Worm (Caenorhabditis elegans) whole organism, L4 larva: ENCODE data around the gene Y54G11A.14.
"Not testable (repeated sequence)": the region's sequence is repeated elsewhere in the genome, so short reads cannot be mapped to it uniquely, and the experiment has no call there.

Experiments used
- ZK337.2 ChIP-seq: fragments of 200-800 bp; sonication (Bioruptor generic); IDR thresholded peaks from 2 replicates; pipeline ENCODE4 v1.3.6; 2022; ENCODE audit warnings: missing genetic modification reagents, missing genetic modification characterization, missing compliant biosample characterization
- ZK546.5 ChIP-seq, 2 experiments: sonication (generic microtip); optimal IDR thresholded peaks; 2 replicates each; lab custom pipeline; 2017; ENCODE audit warnings: missing biosample characterization in 2 of 2, missing genetic modification characterization in 2 of 2
- aly-2 ChIP-seq: sonication (generic microtip); optimal IDR thresholded peaks from 2 replicates; lab custom pipeline; 2018; ENCODE audit warnings: missing biosample characterization, missing genetic modification characterization
- mep-1 ChIP-seq: fragments of 150-350 bp; sonication (generic microtip); optimal IDR thresholded peaks from 3 replicates; lab custom pipeline; 2014; ENCODE audit warnings: missing biosample characterization, missing genetic modification characterization
- nhr-6 ChIP-seq: fragments of 150-350 bp; optimal IDR thresholded peaks from 2 replicates; lab custom pipeline; 2014; ENCODE audit warnings: missing biosample characterization, missing genetic modification characterization
- nhr-77 ChIP-seq: fragments of 150-350 bp; optimal IDR thresholded peaks from 2 replicates; lab custom pipeline; 2014; ENCODE audit warnings: missing biosample characterization, missing genetic modification characterization
- skn-1 ChIP-seq: fragments of 150-350 bp; optimal IDR thresholded peaks from 2 replicates; lab custom pipeline; 2014; ENCODE audit warnings: missing biosample characterization, missing genetic modification characterization

- TF ChIP-seq aly-2; mep-1 (tag; lab: Kevin White, UChicago); skn-1 (tag; lab: Kevin White, UChicago); nhr-6; nhr-77 (tag; lab: Kevin White, UChicago); ZK337.2; ZK546.5 (tag; optimal IDR thresholded peaks at IDR 0.05; lab: Kevin White, UChicago): not testable (repeated sequence)
Observed at ce11 chrII:14291854-14292253, 26.1 kb upstream of the Y54G11A.14 start.
